Fruit fly (Drosophila melanogaster) whole organism, embryonic: ENCODE results near the gene CG42232.

Source experiments
- Aef1 ChIP-seq: fragments of 200-800 bp; sonication (Bioruptor generic); IDR thresholded peaks from 3 replicates; pipeline ENCODE4 v1.3.6; 2022; ENCODE audit warnings: missing biosample characterization, missing genetic modification characterization
- Atf-2 ChIP-seq: fragments of 200-800 bp; sonication (Bioruptor generic); optimal IDR thresholded peaks from 2 replicates; lab custom pipeline; 2016; ENCODE audit warnings: missing biosample characterization, missing genetic modification characterization
- Bteb2 ChIP-seq: fragments of 200-800 bp; sonication (Bioruptor generic); optimal IDR thresholded peaks from 2 replicates; lab custom pipeline; 2016; ENCODE audit warnings: missing biosample characterization, missing genetic modification characterization
- CG11560 ChIP-seq: fragments of 200-800 bp; sonication (Bioruptor generic); IDR thresholded peaks from 3 replicates; pipeline ENCODE4 v1.3.6; 2022; ENCODE audit warnings: missing biosample characterization, missing genetic modification characterization
- CG11695 ChIP-seq: fragments of 200-800 bp; sonication (Bioruptor generic); IDR thresholded peaks from 3 replicates; pipeline ENCODE4 v1.3.6; 2022; ENCODE audit warnings: missing biosample characterization, missing genetic modification characterization
- CG11696 ChIP-seq: fragments of 200-800 bp; sonication (Bioruptor generic); IDR thresholded peaks from 2 replicates; pipeline ENCODE4 v1.3.6; 2022; ENCODE audit warnings: missing biosample characterization, missing genetic modification characterization
- CG11723 ChIP-seq: fragments of 200-800 bp; sonication (Bioruptor generic); optimal IDR thresholded peaks from 2 replicates; lab custom pipeline; 2017; ENCODE audit warnings: missing biosample characterization, mild to moderate bottlenecking, missing genetic modification characterization
- CG12219 ChIP-seq: fragments of 200-800 bp; sonication (Bioruptor generic); optimal IDR thresholded peaks from 3 replicates; lab custom pipeline; 2018; ENCODE audit warnings: missing biosample characterization, mild to moderate bottlenecking, missing genetic modification characterization
- CG12769 ChIP-seq: fragments of 200-800 bp; sonication (Bioruptor generic); optimal IDR thresholded peaks from 2 replicates; lab custom pipeline; 2019; ENCODE audit warnings: missing biosample characterization, mild to moderate bottlenecking, missing genetic modification characterization, moderate library complexity
- CG13894 ChIP-seq: fragments of 200-800 bp; sonication (Bioruptor generic); optimal IDR thresholded peaks from 3 replicates; lab custom pipeline; 2018; ENCODE audit warnings: missing biosample characterization, mild to moderate bottlenecking, missing genetic modification characterization, moderate library complexity
- CG14014 ChIP-seq: fragments of 200-800 bp; sonication (Bioruptor generic); IDR thresholded peaks from 2 replicates; pipeline ENCODE4 v1.3.6; 2022; ENCODE audit warnings: missing biosample characterization, missing genetic modification characterization
- CG16813 ChIP-seq: fragments of 200-800 bp; sonication (Bioruptor generic); IDR thresholded peaks from 3 replicates; pipeline ENCODE4 v1.3.6; 2022; ENCODE audit warnings: missing biosample characterization, missing genetic modification characterization; ENCODE audit not compliant: partially characterized antibody
- CG18011 ChIP-seq: fragments of 200-800 bp; sonication (Bioruptor generic); optimal IDR thresholded peaks from 2 replicates; lab custom pipeline; 2017; ENCODE audit warnings: missing biosample characterization, missing genetic modification characterization, mild to moderate bottlenecking, moderate library complexity, missing genotype
- CG2199 ChIP-seq: fragments of 200-800 bp; sonication (Bioruptor generic); IDR thresholded peaks from 3 replicates; pipeline ENCODE4 v1.3.6; 2022; ENCODE audit warnings: missing biosample characterization, missing genetic modification characterization
- CG3995 ChIP-seq: fragments of 200-800 bp; sonication (Bioruptor generic); optimal IDR thresholded peaks from 3 replicates; lab custom pipeline; 2016; ENCODE audit warnings: missing biosample characterization, missing genetic modification characterization
- CG4328 ChIP-seq: fragments of 200-800 bp; sonication (Bioruptor generic); optimal IDR thresholded peaks from 3 replicates; lab custom pipeline; 2017; ENCODE audit warnings: missing biosample characterization, missing genetic modification reagents, missing genetic modification characterization
- CG6654 ChIP-seq: fragments of 200-800 bp; sonication (Bioruptor generic); optimal IDR thresholded peaks from 2 replicates; lab custom pipeline; 2017; ENCODE audit warnings: missing biosample characterization, mild to moderate bottlenecking, missing genetic modification characterization
- CG8290 ChIP-seq, 3 experiments: fragments of 200-800 bp; sonication (Bioruptor generic); optimal IDR thresholded peaks; 2 replicates each; lab custom pipeline; 2016 to 2019; ENCODE audit warnings: missing biosample characterization in 3 of 3, missing genetic modification characterization in 3 of 3, mild to moderate bottlenecking in 2 of 3, moderate library complexity in 1 of 3
- CG9437 ChIP-seq: fragments of 200-800 bp; sonication (Bioruptor generic); optimal IDR thresholded peaks from 2 replicates; lab custom pipeline; 2018; ENCODE audit warnings: missing biosample characterization, mild to moderate bottlenecking, missing genetic modification characterization
- Fer3 ChIP-seq: fragments of 200-800 bp; sonication (Bioruptor generic); optimal IDR thresholded peaks from 2 replicates; lab custom pipeline; 2018; ENCODE audit warnings: missing biosample characterization, mild to moderate bottlenecking, missing genetic modification characterization, moderate library complexity
- H2.0 ChIP-seq: fragments of 200-800 bp; sonication (Bioruptor generic); IDR thresholded peaks from 2 replicates; pipeline ENCODE4 v1.3.6; 2022; ENCODE audit warnings: missing biosample characterization, missing genetic modification characterization
- Hand ChIP-seq: fragments of 200-800 bp; sonication (Bioruptor generic); optimal IDR thresholded peaks from 2 replicates; lab custom pipeline; 2017; ENCODE audit warnings: mild to moderate bottlenecking, missing biosample characterization, missing genetic modification reagents, missing genetic modification characterization
- MESR4 ChIP-seq: fragments of 200-800 bp; sonication (Bioruptor generic); optimal IDR thresholded peaks from 2 replicates; lab custom pipeline; 2018; ENCODE audit warnings: missing biosample characterization, mild to moderate bottlenecking, missing genetic modification characterization, moderate library complexity
- Mad ChIP-seq: fragments of 200-800 bp; sonication (Bioruptor generic); optimal IDR thresholded peaks from 2 replicates; lab custom pipeline; 2016; ENCODE audit warnings: missing biosample characterization, missing genetic modification characterization
- NFAT ChIP-seq: fragments of 200-800 bp; sonication (Bioruptor generic); IDR thresholded peaks from 2 replicates; pipeline ENCODE4 v1.3.6; 2022; ENCODE audit warnings: missing biosample characterization, missing genetic modification characterization
- Nf-YC ChIP-seq: fragments of 200-800 bp; optimal IDR thresholded peaks from 3 replicates; lab custom pipeline; 2019; ENCODE audit warnings: missing biosample characterization, mild to moderate bottlenecking, missing genetic modification characterization, moderate library complexity
- Ptx1 ChIP-seq: fragments of 200-800 bp; sonication (Bioruptor generic); IDR thresholded peaks from 2 replicates; pipeline ENCODE4 v1.3.6; 2022; ENCODE audit warnings: missing biosample characterization, missing genetic modification characterization
- Rfx ChIP-seq: fragments of 200-800 bp; sonication (Bioruptor generic); IDR thresholded peaks from 2 replicates; pipeline ENCODE4 v1.3.6; 2022; ENCODE audit warnings: missing biosample characterization, missing genetic modification characterization
- Xrp1 ChIP-seq: fragments of 200-800 bp; sonication (Bioruptor generic); IDR thresholded peaks from 2 replicates; pipeline ENCODE4 v1.3.6; 2022; ENCODE audit warnings: missing biosample characterization, missing genetic modification characterization
- ab ChIP-seq: fragments of 200-800 bp; sonication (Bioruptor generic); optimal IDR thresholded peaks from 2 replicates; lab custom pipeline; 2016; ENCODE audit warnings: missing biosample characterization, missing genetic modification characterization
- al ChIP-seq: fragments of 200-800 bp; sonication (Bioruptor generic); IDR thresholded peaks from 2 replicates; pipeline ENCODE4 v1.3.6; 2022; ENCODE audit warnings: missing biosample characterization, missing genetic modification characterization
- cg ChIP-seq: fragments of 200-800 bp; sonication (Bioruptor generic); optimal IDR thresholded peaks from 3 replicates; lab custom pipeline; 2019; ENCODE audit warnings: missing biosample characterization, mild to moderate bottlenecking, missing genetic modification characterization, moderate library complexity
- dati ChIP-seq: fragments of 200-800 bp; sonication (Bioruptor generic); IDR thresholded peaks from 2 replicates; pipeline ENCODE4 v1.3.6; 2022; ENCODE audit warnings: missing biosample characterization, missing genetic modification characterization
- dimm ChIP-seq: fragments of 200-800 bp; sonication (Bioruptor generic); IDR thresholded peaks from 2 replicates; pipeline ENCODE4 v1.3.6; 2022; ENCODE audit warnings: missing biosample characterization, missing genetic modification characterization
- dm ChIP-seq: fragments of 200-800 bp; sonication (Bioruptor generic); optimal IDR thresholded peaks from 3 replicates; lab custom pipeline; 2016; ENCODE audit warnings: missing biosample characterization, missing genetic modification characterization
- dpn ChIP-seq, 2 experiments: fragments of 200-800 bp; sonication (Bioruptor generic); optimal IDR thresholded peaks; 3 replicates each; lab custom pipeline; 2016; ENCODE audit warnings: missing biosample characterization in 2 of 2, missing genetic modification characterization in 2 of 2
- ems ChIP-seq: fragments of 200-800 bp; sonication (Bioruptor generic); optimal IDR thresholded peaks from 3 replicates; lab custom pipeline; 2016; ENCODE audit warnings: missing biosample characterization, missing genetic modification characterization
- esg ChIP-seq: fragments of 200-800 bp; sonication (Bioruptor generic); conservative IDR thresholded peaks from 2 replicates; pipeline ENCODE4 v1.3.6; 2022; ENCODE audit warnings: missing biosample characterization, missing genetic modification characterization
- fd3F ChIP-seq: fragments of 200-800 bp; sonication (Bioruptor generic); optimal IDR thresholded peaks from 2 replicates; lab custom pipeline; 2018; ENCODE audit warnings: missing biosample characterization, mild to moderate bottlenecking, missing genetic modification characterization, moderate library complexity
- gem ChIP-seq: fragments of 200-800 bp; sonication (Bioruptor generic); optimal IDR thresholded peaks from 2 replicates; lab custom pipeline; 2019; ENCODE audit warnings: missing biosample characterization, mild to moderate bottlenecking, missing genetic modification characterization, moderate library complexity
- hb ChIP-seq: fragments of 200-800 bp; sonication (Bioruptor generic); IDR thresholded peaks from 3 replicates; pipeline ENCODE4 v1.3.6; 2022; ENCODE audit warnings: missing biosample characterization, missing genetic modification characterization; ENCODE audit not compliant: partially characterized antibody
- kah ChIP-seq: fragments of 200-800 bp; sonication (Bioruptor generic); optimal IDR thresholded peaks from 2 replicates; lab custom pipeline; 2018; ENCODE audit warnings: missing biosample characterization, mild to moderate bottlenecking, missing genetic modification characterization
- lmd ChIP-seq: fragments of 200-800 bp; sonication (Bioruptor generic); IDR thresholded peaks from 2 replicates; pipeline ENCODE4 v1.3.6; 2022; ENCODE audit warnings: missing biosample characterization, missing genetic modification characterization
- nau ChIP-seq: fragments of 200-800 bp; sonication (Bioruptor generic); optimal IDR thresholded peaks from 3 replicates; lab custom pipeline; 2017; ENCODE audit warnings: missing biosample characterization, mild to moderate bottlenecking, missing genetic modification characterization, missing genetic modification reagents
- nom ChIP-seq: fragments of 200-800 bp; sonication (Bioruptor generic); optimal IDR thresholded peaks from 2 replicates; lab custom pipeline; 2017; ENCODE audit warnings: missing biosample characterization, missing genetic modification characterization, mild to moderate bottlenecking, moderate library complexity, missing genetic modification reagents
- oc ChIP-seq: fragments of 200-800 bp; sonication (Bioruptor generic); optimal IDR thresholded peaks from 2 replicates; lab custom pipeline; 2018; ENCODE audit warnings: missing biosample characterization, mild to moderate bottlenecking, missing genetic modification characterization, moderate library complexity
- ranshi ChIP-seq: fragments of 200-800 bp; sonication (Bioruptor generic); IDR thresholded peaks from 2 replicates; pipeline ENCODE4 v1.3.6; 2022; ENCODE audit warnings: missing biosample characterization, missing genetic modification characterization
- tap ChIP-seq: fragments of 200-800 bp; optimal IDR thresholded peaks from 3 replicates; lab custom pipeline; 2019; ENCODE audit warnings: missing biosample characterization, mild to moderate bottlenecking, missing genetic modification characterization, moderate library complexity
- tin ChIP-seq: fragments of 200-800 bp; sonication (Bioruptor generic); optimal IDR thresholded peaks from 3 replicates; lab custom pipeline; 2016; ENCODE audit warnings: missing biosample characterization, missing genetic modification characterization
- unpg ChIP-seq: fragments of 200-800 bp; sonication (Bioruptor generic); optimal IDR thresholded peaks from 3 replicates; lab custom pipeline; 2018; ENCODE audit warnings: missing biosample characterization, mild to moderate bottlenecking, missing genetic modification characterization, moderate library complexity
- z ChIP-seq: fragments of 200-800 bp; sonication (Bioruptor generic); IDR thresholded peaks from 3 replicates; pipeline ENCODE4 v1.3.6; 2022; ENCODE audit warnings: missing biosample characterization, missing genetic modification characterization
- zf30C ChIP-seq: fragments of 200-800 bp; sonication (Bioruptor generic); optimal IDR thresholded peaks from 3 replicates; lab custom pipeline; 2018; ENCODE audit warnings: missing biosample characterization, mild to moderate bottlenecking, missing genetic modification characterization

Gene CG42232

dm6 chr3R:16496209-16496608 lies 26.7 kb upstream of the CG42232 start (continued):
- TF ChIP-seq Hand (GFP tag; lab: Kevin White, UChicago) (no peak), kah (GFP tag; lab: Kevin White, UChicago) (peak; percentile 33), Aef1 (no peak), CG16813 (GFP tag; lab: Robert Waterston, UW) (no peak), CG11723 (GFP tag; lab: Kevin White, UChicago) (peak; percentile 50), oc (no peak), Nf-YC (no peak), MESR4 (no peak), Fer3 (no peak), CG12219 (peak; percentile 28), ems (no peak), ranshi (GFP tag; lab: Robert Waterston, UW) (no peak), hb (GFP tag; lab: Robert Waterston, UW) (no peak), Bteb2 (GFP tag; lab: Kevin White, UChicago) (no peak), Mad (GFP tag; lab: Kevin White, UChicago) (no peak), cg (GFP tag; lab: Kevin White, UChicago) (no peak), dimm (GFP tag; lab: Robert Waterston, UW) (no peak), unpg (peak; percentile 68), CG2199 (GFP tag; lab: Robert Waterston, UW) (no peak), Atf-2 (GFP tag; lab: Kevin White, UChicago) (no peak), Rfx (no peak), CG11696 (GFP tag; lab: Robert Waterston, UW) (no peak), CG9437 (GFP tag; lab: Kevin White, UChicago) (peak; percentile 47), zf30C (GFP tag; lab: Kevin White, UChicago) (peak; percentile 21), dm (GFP tag; lab: Kevin White, UChicago) (no peak), gem (tag; lab: Kevin White, UChicago) (no peak), Ptx1 (GFP tag; lab: Robert Waterston, UW) (peak; percentile 49), CG14014 (GFP tag; lab: Robert Waterston, UW) (no peak), dati (GFP tag; lab: Robert Waterston, UW) (no peak), CG12769 (tag; lab: Kevin White, UChicago) (no peak), esg (GFP tag; lab: Robert Waterston, UW) (no peak), CG11560 (tag; lab: Robert Waterston, UW) (no peak), CG8290 (GFP tag; optimal IDR thresholded peaks at IDR 0.05; lab: Kevin White, UChicago) (no peak), CG8290 (tag; optimal IDR thresholded peaks at IDR 0.05; lab: Kevin White, UChicago) (no peak), nau (GFP tag; lab: Kevin White, UChicago) (no peak), z (GFP tag; lab: Robert Waterston, UW) (no peak), tin (no peak), fd3F (GFP tag; lab: Kevin White, UChicago) (no peak), CG4328 (GFP tag; lab: Kevin White, UChicago) (peak; percentile 32), ab (GFP tag; lab: Kevin White, UChicago) (no peak), dpn (GFP tag; optimal IDR thresholded peaks at IDR 0.05; lab: Kevin White, UChicago) (no peak), CG11695 (GFP tag; lab: Robert Waterston, UW) (no peak), CG6654 (GFP tag; lab: Kevin White, UChicago) (no peak), NFAT (GFP tag; lab: Robert Waterston, UW) (no peak), Xrp1 (GFP tag; lab: Robert Waterston, UW) (no peak), al (GFP tag; lab: Robert Waterston, UW) (no peak), H2.0 (GFP tag; lab: Robert Waterston, UW) (no peak), nom (GFP tag; lab: Kevin White, UChicago) (no peak), CG13894 (tag; lab: Kevin White, UChicago) (no peak), CG18011 (GFP tag; lab: Kevin White, UChicago) (no peak), lmd (no peak), CG3995 (GFP tag; lab: Kevin White, UChicago) (no peak), tap (peak; percentile 61)
